Worm (Caenorhabditis elegans): ENCODE measurements around the gene pad-2.

The pad-2 gene

ce11 chrIII:10290541-10290940 lies 11.6 kb downstream of the pad-2 start (continued):
- TF ChIP-seq fkh-8 (tag; optimal IDR thresholded peaks at IDR 0.05), result no peak
- peak; percentile 23 for TF ChIP-seq blmp-1 (tag; optimal IDR thresholded peaks at IDR 0.05)
- no peak for TF ChIP-seq C04F5.9 (tag; optimal IDR thresholded peaks at IDR 0.05)
- TF ChIP-seq swsn-7 (tag; optimal IDR thresholded peaks at IDR 0.05), result no peak
- peak in 1 of 2 experiments; percentile 52 for TF ChIP-seq lin-35 (GFP tag; optimal IDR thresholded peaks at IDR 0.05)
- no peak for TF ChIP-seq irx-1 (tag; optimal IDR thresholded peaks at IDR 0.05)
- no peak for TF ChIP-seq aly-2 (tag; optimal IDR thresholded peaks at IDR 0.05)
- TF ChIP-seq hlh-17 (GFP tag; optimal IDR thresholded peaks at IDR 0.05; ENCODE audit: borderline replicate concordance), result no peak
- no peak for TF ChIP-seq F16B12.6 (tag; optimal IDR thresholded peaks at IDR 0.05)
- no peak for TF ChIP-seq unc-30 (tag; optimal IDR thresholded peaks at IDR 0.05)
- TF ChIP-seq efl-1 (optimal IDR thresholded peaks at IDR 0.05), result no peak
- peak in 1 of 2 experiments; percentile 93 for TF ChIP-seq efl-1 (GFP tag; optimal IDR thresholded peaks at IDR 0.05 in 1 of 2)
- TF ChIP-seq lin-39 (tag; optimal IDR thresholded peaks at IDR 0.05), result no peak
- TF ChIP-seq snpc-4 (tag; optimal IDR thresholded peaks at IDR 0.05), result no peak
- TF ChIP-seq pax-3 (tag; optimal IDR thresholded peaks at IDR 0.05), result no peak
- no peak for TF ChIP-seq tbx-2 (tag; optimal IDR thresholded peaks at IDR 0.05)
- TF ChIP-seq unc-130 (tag; optimal IDR thresholded peaks at IDR 0.05), result no peak
- TF ChIP-seq nhr-12 (tag; optimal IDR thresholded peaks at IDR 0.05), result no peak

- peak in 2 of 6 experiments; percentile 32 to 78 for TF ChIP-seq elt-3 (tag; optimal IDR thresholded peaks at IDR 0.05)
- TF ChIP-seq ztf-11 (tag; optimal IDR thresholded peaks at IDR 0.05), result no peak
- TF ChIP-seq nhr-47 (tag; optimal IDR thresholded peaks at IDR 0.05), result no peak
- no peak for TF ChIP-seq ceh-63 (GFP tag; optimal IDR thresholded peaks at IDR 0.05)
- TF ChIP-seq sup-37 (GFP tag; optimal IDR thresholded peaks at IDR 0.05), result no peak
- no peak for TF ChIP-seq grh-1 (GFP tag; IDR thresholded peaks at IDR 0.05)
- TF ChIP-seq nhr-11 (tag; optimal IDR thresholded peaks at IDR 0.05), result no peak
- no peak for TF ChIP-seq fkh-10 (GFP tag; optimal IDR thresholded peaks at IDR 0.05)
- no peak for TF ChIP-seq ama-1 (optimal IDR thresholded peaks at IDR 0.05)
- TF ChIP-seq aha-1 (tag; optimal IDR thresholded peaks at IDR 0.05), result no peak
- TF ChIP-seq C04F5.9 (tag; optimal IDR thresholded peaks at IDR 0.05), result no peak
- TF ChIP-seq efl-3 (GFP tag; optimal IDR thresholded peaks at IDR 0.05), result no peak
- TF ChIP-seq nhr-85 (tag), result peak; percentile 72
These were observed 14.4 kb downstream of the pad-2 start for ce11 chrIII:10293362-10293761.

- TF ChIP-seq elt-2 (tag; optimal IDR thresholded peaks at IDR 0.05), result no peak
- TF ChIP-seq rnt-1 (tag; optimal IDR thresholded peaks at IDR 0.05), result no peak
- no peak for TF ChIP-seq mdl-1 (tag; optimal IDR thresholded peaks at IDR 0.05)
- TF ChIP-seq tbx-2 (tag; optimal IDR thresholded peaks at IDR 0.05), result no peak
- no peak for TF ChIP-seq egl-13 (tag; optimal IDR thresholded peaks at IDR 0.05)
- TF ChIP-seq lir-3 (tag; optimal IDR thresholded peaks at IDR 0.05; ENCODE audit: poor library complexity), result no peak
- no peak for TF ChIP-seq pqm-1 (tag; optimal IDR thresholded peaks at IDR 0.05)
- no peak for TF ChIP-seq lin-13 (GFP tag; optimal IDR thresholded peaks at IDR 0.05)
- TF ChIP-seq lin-35 (GFP tag; optimal IDR thresholded peaks at IDR 0.05), result no peak
These were observed 15.0 kb downstream of the pad-2 start for ce11 chrIII:10293946-10294345.

ce11 chrIII:10294837-10295236 lies 15.9 kb downstream of the pad-2 start, which contains the start of gene vglu-2:
Gene vglu-2, plus strand, starts transcription at chrIII:10295137.
- TF ChIP-seq unc-86 (tag; optimal IDR thresholded peaks at IDR 0.05) (no peak), aha-1 (tag; optimal IDR thresholded peaks at IDR 0.05) (no peak), isw-1 (GFP tag; IDR thresholded peaks at IDR 0.05) (no peak), nhr-12 (tag; optimal IDR thresholded peaks at IDR 0.05) (no peak), dpl-1 (GFP tag; optimal IDR thresholded peaks at IDR 0.05) (no peak), tlp-1 (tag; optimal IDR thresholded peaks at IDR 0.05) (no peak), zag-1 (tag; optimal IDR thresholded peaks at IDR 0.05) (no peak)

Data from whole organism, L1 larva.